Fruit fly (Drosophila melanogaster): ENCODE results near the gene CG7378.
A peak's percentile ranks its signal among the peaks of the same experiment; 100 is the strongest.

CG7378 gene

DNA sequence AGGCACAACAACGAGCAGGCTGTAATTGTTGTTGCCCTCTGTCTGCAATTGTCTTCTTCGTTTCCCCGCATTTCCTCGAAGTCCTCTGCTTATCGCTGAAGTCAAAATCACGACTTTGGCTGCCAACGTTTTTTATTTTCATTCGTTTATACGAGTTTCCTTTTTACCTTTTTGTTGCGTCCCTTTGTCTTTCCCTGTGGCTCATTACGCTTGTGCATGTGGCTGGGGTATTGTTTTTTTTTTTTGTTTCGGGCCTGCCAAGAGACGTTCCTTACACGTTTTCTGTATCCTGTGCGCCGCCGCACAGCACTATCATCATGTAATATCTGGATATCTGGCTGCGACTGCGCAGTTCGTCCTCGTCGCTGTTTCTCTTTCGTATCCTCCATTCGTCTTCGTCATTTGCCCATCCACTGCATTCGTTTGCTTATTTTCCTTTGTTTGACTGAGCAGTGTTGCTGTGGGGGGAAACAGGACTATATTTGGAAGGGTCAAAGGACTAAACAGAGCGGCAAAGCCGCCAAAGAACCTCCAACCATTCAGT, 33.8 kb upstream of the CG7378 start:
- TF ChIP-seq CG15710 (tag; optimal IDR thresholded peaks at IDR 0.05) (peak; percentile 14), CG13204 (GFP tag; optimal IDR thresholded peaks at IDR 0.05) (peak; percentile 71), gl (tag; optimal IDR thresholded peaks at IDR 0.05) (peak; percentile 48), EcR (GFP tag; optimal IDR thresholded peaks at IDR 0.05) (peak; percentile 50), CG34367 (tag; optimal IDR thresholded peaks at IDR 0.05) (peak; percentile 7), CG8159 (tag; optimal IDR thresholded peaks at IDR 0.05) (peak; percentile 10), CG17806 (tag; optimal IDR thresholded peaks at IDR 0.05) (peak; percentile 19), D1 (tag; optimal IDR thresholded peaks at IDR 0.05) (no peak), CG8301 (tag; optimal IDR thresholded peaks at IDR 0.05) (no peak), CG12605 (GFP tag; IDR thresholded peaks at IDR 0.05) (no peak), CG9948 (tag; optimal IDR thresholded peaks at IDR 0.05) (no peak), Ets98B (GFP tag; IDR thresholded peaks at IDR 0.05) (no peak)

DNA sequence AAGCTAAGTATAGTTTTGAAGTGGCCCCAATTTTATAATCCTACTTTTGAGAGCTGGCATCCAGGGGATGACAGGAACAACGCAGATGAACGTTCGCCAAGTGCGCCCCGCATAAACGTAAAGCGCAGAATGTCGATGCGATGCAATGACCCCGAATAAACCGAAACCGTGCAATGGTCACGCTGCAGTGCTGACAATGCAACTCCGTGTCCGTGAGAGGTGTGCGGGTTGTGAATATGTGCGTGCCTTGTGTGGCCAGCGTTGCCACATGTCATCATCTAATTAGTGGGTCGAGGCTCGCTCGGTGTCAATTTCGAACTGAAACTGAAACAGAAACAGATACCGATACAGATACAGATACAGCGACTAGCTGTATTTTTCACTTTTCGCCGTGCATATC, 32.1 kb upstream of the CG7378 start:
- no peak for TF ChIP-seq CG13204 (GFP tag; optimal IDR thresholded peaks at IDR 0.05)
- TF ChIP-seq CG9948 (tag; optimal IDR thresholded peaks at IDR 0.05): no peak
- TF ChIP-seq EcR (GFP tag; optimal IDR thresholded peaks at IDR 0.05): peak; percentile 80
- TF ChIP-seq CG34367 (tag; optimal IDR thresholded peaks at IDR 0.05): no peak

DNA sequence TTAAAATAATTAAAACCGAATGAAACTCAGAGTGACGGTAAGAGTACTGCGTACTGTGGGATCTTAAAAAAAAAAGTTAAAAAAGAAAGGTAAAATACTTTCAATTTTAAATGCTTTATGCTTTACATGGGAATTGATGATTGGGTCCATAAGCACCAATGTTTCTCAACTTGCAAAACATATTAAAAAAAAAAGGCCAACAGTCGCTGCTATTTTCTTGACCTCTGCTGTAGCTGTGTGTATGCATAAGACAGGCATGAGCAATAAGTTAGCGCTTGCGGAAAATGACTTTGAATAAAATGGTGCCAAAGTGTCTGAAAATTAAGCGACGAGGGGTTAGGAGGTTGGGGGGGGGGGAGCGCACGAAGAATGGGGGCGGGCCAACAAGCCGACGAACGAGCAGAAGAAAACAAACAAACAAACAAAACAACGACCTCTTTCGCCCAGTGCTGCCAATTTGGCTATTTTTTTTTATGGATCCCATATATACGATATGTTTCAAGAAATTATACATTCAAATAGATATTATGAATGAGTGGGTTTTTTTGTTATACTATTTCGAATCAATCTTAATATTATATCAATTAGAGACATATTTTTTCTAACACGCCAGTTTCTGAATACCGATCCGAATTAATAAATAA, 30.6 kb upstream of the CG7378 start:
- TF ChIP-seq Pif1B (GFP tag; optimal IDR thresholded peaks at IDR 0.05) (peak; percentile 78), CG10348 (GFP tag; IDR thresholded peaks at IDR 0.05) (no peak), rn (GFP tag; IDR thresholded peaks at IDR 0.05) (peak; percentile 39; the same call in 1 of the 2 replicates), CG14655 (GFP tag; optimal IDR thresholded peaks at IDR 0.05) (no peak), CG8301 (tag; optimal IDR thresholded peaks at IDR 0.05) (peak; percentile 57), D1 (tag; optimal IDR thresholded peaks at IDR 0.05) (no peak), CG17806 (tag; optimal IDR thresholded peaks at IDR 0.05) (peak; percentile 79), CG13204 (GFP tag; optimal IDR thresholded peaks at IDR 0.05) (peak; percentile 35), Snoo (tag; optimal IDR thresholded peaks at IDR 0.05) (peak; percentile 65), Pif1A (GFP tag; optimal IDR thresholded peaks at IDR 0.05) (no peak), CG34367 (tag; optimal IDR thresholded peaks at IDR 0.05) (peak; percentile 59), CG12605 (GFP tag; IDR thresholded peaks at IDR 0.05) (peak; percentile 74), CG15710 (tag; optimal IDR thresholded peaks at IDR 0.05) (peak; percentile 71), CG8159 (tag; optimal IDR thresholded peaks at IDR 0.05) (peak; percentile 81), fd96Ca (GFP tag; IDR thresholded peaks at IDR 0.05) (peak; percentile 75), CG9948 (tag; optimal IDR thresholded peaks at IDR 0.05) (peak; percentile 68), gl (tag; optimal IDR thresholded peaks at IDR 0.05) (peak; percentile 54), CG4496 (GFP tag; IDR thresholded peaks at IDR 0.05) (peak; percentile 79; the same call in 2 of the 3 replicates), Ets98B (GFP tag; IDR thresholded peaks at IDR 0.05) (peak; percentile 74), CG32121 (GFP tag; IDR thresholded peaks at IDR 0.05) (peak; percentile 76), EcR (GFP tag; optimal IDR thresholded peaks at IDR 0.05) (no peak)

DNA sequence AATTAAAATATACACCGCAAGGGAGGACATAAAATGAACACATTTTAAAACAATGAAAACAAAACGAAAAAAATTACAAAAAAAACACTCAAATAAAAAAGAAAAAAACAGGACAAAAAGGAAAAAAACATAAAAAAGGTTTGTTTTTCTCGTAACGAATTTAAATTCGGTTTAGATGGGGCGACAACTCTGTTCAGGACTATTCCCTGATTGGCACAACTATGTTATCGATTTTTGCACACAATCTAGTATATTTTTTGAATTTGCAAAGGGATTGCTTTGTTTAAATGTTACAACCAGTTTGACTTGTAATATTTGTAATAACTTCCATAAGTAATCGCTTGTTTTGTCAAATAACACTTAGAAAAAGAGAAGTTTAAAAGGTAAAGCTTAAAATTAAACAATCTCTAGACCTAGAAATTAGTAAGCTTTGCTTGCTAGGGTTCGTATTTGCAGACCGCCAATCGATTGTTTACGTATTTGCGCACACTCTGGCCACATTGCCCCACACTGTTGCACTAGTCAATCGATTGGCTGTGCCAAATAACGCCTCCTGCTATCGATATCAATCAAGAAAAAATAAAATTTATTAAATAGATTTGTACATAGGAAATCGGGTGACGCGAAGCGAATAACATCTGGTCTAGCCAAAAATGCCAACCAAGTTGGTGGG, 16.1 kb upstream of the CG7378 start, which contains the start of gene CG7332:
CG7332 (plus strand) TSS at position 515 of the 673 bp plus-strand sequence.
- TF ChIP-seq CG32121 (GFP tag; IDR thresholded peaks at IDR 0.05) (no peak), CG10348 (GFP tag; IDR thresholded peaks at IDR 0.05) (no peak), Snoo (tag; optimal IDR thresholded peaks at IDR 0.05) (no peak), rn (GFP tag; IDR thresholded peaks at IDR 0.05) (no peak), CG12605 (GFP tag; IDR thresholded peaks at IDR 0.05) (no peak), Pif1B (GFP tag; optimal IDR thresholded peaks at IDR 0.05) (no peak), CG9948 (tag; optimal IDR thresholded peaks at IDR 0.05) (no peak), CG8301 (tag; optimal IDR thresholded peaks at IDR 0.05) (no peak), EcR (GFP tag; optimal IDR thresholded peaks at IDR 0.05) (no peak), gl (tag; optimal IDR thresholded peaks at IDR 0.05) (no peak), CG14655 (GFP tag; optimal IDR thresholded peaks at IDR 0.05) (no peak), Ets98B (GFP tag; IDR thresholded peaks at IDR 0.05) (no peak), CG4496 (GFP tag; IDR thresholded peaks at IDR 0.05) (no peak), CG15710 (tag; optimal IDR thresholded peaks at IDR 0.05) (no peak), CG17806 (tag; optimal IDR thresholded peaks at IDR 0.05) (no peak)

DNA sequence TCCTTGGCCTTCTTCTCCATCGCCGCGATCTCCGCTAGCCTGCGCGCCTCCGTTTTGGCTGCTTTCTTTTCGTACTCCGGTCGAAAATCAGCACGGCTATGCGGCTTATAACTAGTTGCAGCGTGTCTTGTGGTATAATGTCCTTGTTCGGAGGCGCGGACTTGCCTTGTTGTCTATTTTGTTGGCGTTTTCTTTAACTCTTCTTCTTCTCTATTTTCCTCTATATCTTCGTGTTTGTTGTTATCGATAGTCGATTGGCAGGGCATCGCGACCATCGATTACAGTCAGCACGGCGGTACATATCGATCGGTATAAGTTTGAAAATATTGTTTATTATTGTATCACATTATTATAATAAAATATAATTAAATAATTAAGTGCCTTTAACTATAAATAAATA, 6.8 kb upstream of the CG7378 start, which contains the start of gene Flacc:
Flacc (minus strand) TSS at position 204 of the 400 bp plus-strand sequence.
- peak; percentile 65 for TF ChIP-seq D1 (tag; optimal IDR thresholded peaks at IDR 0.05)
- TF ChIP-seq CG10348 (GFP tag; IDR thresholded peaks at IDR 0.05): no peak

DNA sequence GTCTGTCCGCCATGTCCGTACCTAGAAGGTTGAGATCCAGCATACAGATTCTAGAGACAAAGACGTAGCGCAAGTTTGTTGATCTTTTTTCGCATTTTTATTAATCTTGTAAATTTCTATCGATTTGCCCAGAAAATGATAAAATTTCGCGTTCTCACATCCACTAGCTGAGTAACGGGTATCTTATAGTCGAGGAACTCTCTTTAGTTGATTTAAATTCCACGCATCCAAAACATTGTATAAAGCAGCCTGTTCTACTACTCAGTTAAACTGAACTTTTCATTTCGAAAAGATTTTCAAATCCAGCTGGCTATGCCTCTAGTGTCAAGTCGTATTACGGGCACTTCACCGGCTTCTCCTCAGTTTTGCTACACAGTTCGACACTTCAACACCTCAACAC, 6.1 kb upstream of the CG7378 start, which contains the start of gene SdhBL:
SdhBL (plus strand) TSS at position 301 of the 400 bp plus-strand sequence.
- no peak for TF ChIP-seq rn (GFP tag; IDR thresholded peaks at IDR 0.05)
- TF ChIP-seq CG13204 (GFP tag; optimal IDR thresholded peaks at IDR 0.05): no peak
- TF ChIP-seq fd96Ca (GFP tag; IDR thresholded peaks at IDR 0.05): no peak
- TF ChIP-seq CG9948 (tag; optimal IDR thresholded peaks at IDR 0.05): no peak
- no peak for TF ChIP-seq CG12605 (GFP tag; IDR thresholded peaks at IDR 0.05)
